Worm (Caenorhabditis elegans) whole organism, late embryonic: Measurements from ENCODE around the gene prx-6.
A peak's percentile ranks its signal among the peaks of the same experiment; 100 is the strongest.

Experiments used
- C08G9.2 ChIP-seq: sonication (generic microtip); optimal IDR thresholded peaks from 2 replicates; lab custom pipeline; 2016; ENCODE audit warnings: mild to moderate bottlenecking, missing genetic modification characterization, moderate library complexity, missing compliant biosample characterization
- elt-2 ChIP-seq: sonication (generic microtip); optimal IDR thresholded peaks from 2 replicates; lab custom pipeline; 2016; ENCODE audit warnings: missing genetic modification reagents, missing genetic modification characterization, missing compliant biosample characterization
- nfya-1 ChIP-seq: sonication (generic microtip); optimal IDR thresholded peaks from 2 replicates; lab custom pipeline; 2017; ENCODE audit warnings: missing genetic modification characterization, mild to moderate bottlenecking, missing compliant biosample characterization, antibody characterized with exemption, moderate library complexity
- sdc-2 ChIP-seq: sonication (generic microtip); optimal IDR thresholded peaks from 2 replicates; lab custom pipeline; 2016; ENCODE audit warnings: missing genotype, missing genetic modification characterization, missing compliant biosample characterization

ce11 chrV:4731154-4731961 lies 11.5 kb upstream of the prx-6 start, which contains the start of gene F39G3.3:
- TF ChIP-seq nfya-1 (tag; lab: Kevin White, UChicago) (peak; percentile 89), elt-2 (tag; lab: Kevin White, UChicago) (peak; percentile 95), C08G9.2 (tag; lab: Kevin White, UChicago) (peak; percentile 68), sdc-2 (tag; lab: Kevin White, UChicago) (peak; percentile 67)
